Fruit fly (Drosophila melanogaster): Measurements from ENCODE around the gene CG11583.

The CG11583 gene

dm6 chr3L:4254301-4254834 is 28.2 kb downstream of the CG11583 start, which contains the start of the genes ago and CG1265 (continued):
- peak; percentile 33 for TF ChIP-seq stwl (tag; optimal IDR thresholded peaks at IDR 0.05)
- TF ChIP-seq Meics (GFP tag; optimal IDR thresholded peaks at IDR 0.05), result peak; percentile 55
- no peak for TF ChIP-seq HLH4C (GFP tag; IDR thresholded peaks at IDR 0.05; ENCODE audit: partially characterized antibody)
- no peak for TF ChIP-seq CG2202 (tag; optimal IDR thresholded peaks at IDR 0.05)
- peak; percentile 58 for TF ChIP-seq CG8924 (tag; optimal IDR thresholded peaks at IDR 0.05)
- peak; percentile 27 for TF ChIP-seq H2.0 (GFP tag; IDR thresholded peaks at IDR 0.05)
- peak; percentile 72 for TF ChIP-seq CG9932 (GFP tag; IDR thresholded peaks at IDR 0.05)
- TF ChIP-seq tio (GFP tag; optimal IDR thresholded peaks at IDR 0.05), result no peak
- TF ChIP-seq gfzf (GFP tag; optimal IDR thresholded peaks at IDR 0.05), result peak; percentile 73
- TF ChIP-seq Ptx1 (GFP tag; IDR thresholded peaks at IDR 0.05), result peak; percentile 43
- TF ChIP-seq CG1602 (GFP tag; optimal IDR thresholded peaks at IDR 0.05), result peak; percentile 34
- peak; percentile 68 for TF ChIP-seq Sry-δ (GFP tag; optimal IDR thresholded peaks at IDR 0.05)
- TF ChIP-seq nau (GFP tag; optimal IDR thresholded peaks at IDR 0.05), result no peak
- peak; percentile 57 for TF ChIP-seq CG13424 (tag; optimal IDR thresholded peaks at IDR 0.05)
- no peak for TF ChIP-seq CG8089 (GFP tag; optimal IDR thresholded peaks at IDR 0.05)
- TF ChIP-seq CG10654 (GFP tag; optimal IDR thresholded peaks at IDR 0.05), result peak; percentile 28
- TF ChIP-seq schlank (tag; optimal IDR thresholded peaks at IDR 0.05), result no peak
- TF ChIP-seq CG14710 (tag; optimal IDR thresholded peaks at IDR 0.05), result peak; percentile 99
- no peak for TF ChIP-seq aop (GFP tag; IDR thresholded peaks at IDR 0.05)
- no peak for TF ChIP-seq fru (optimal IDR thresholded peaks at IDR 0.05)
- no peak for TF ChIP-seq CG3726 (GFP tag; IDR thresholded peaks at IDR 0.05)
- peak; percentile 82 for TF ChIP-seq NFAT (GFP tag; IDR thresholded peaks at IDR 0.05)
- TF ChIP-seq exex (tag; optimal IDR thresholded peaks at IDR 0.05), result no peak
- TF ChIP-seq Elba2 (GFP tag; optimal IDR thresholded peaks at IDR 0.05), result no peak
- peak; percentile 15; the same call in 1 of the 2 replicates for TF ChIP-seq sob (GFP tag; IDR thresholded peaks at IDR 0.05)
- peak in 1 of 2 experiments; percentile 55 for TF ChIP-seq Hr51 (GFP tag; optimal IDR thresholded peaks at IDR 0.05)
- no peak for TF ChIP-seq CG8765 (GFP tag; IDR thresholded peaks at IDR 0.05)
- TF ChIP-seq Antp (GFP tag; optimal IDR thresholded peaks at IDR 0.05), result no peak
- TF ChIP-seq fd3F (GFP tag; optimal IDR thresholded peaks at IDR 0.05), result no peak
- TF ChIP-seq CG1832 (GFP tag; optimal IDR thresholded peaks at IDR 0.05), result no peak
- no peak for TF ChIP-seq NC2α (GFP tag; optimal IDR thresholded peaks at IDR 0.05)
- no peak for TF ChIP-seq pb (GFP tag; optimal IDR thresholded peaks at IDR 0.05)
- no peak for TF ChIP-seq PHDP (tag; optimal IDR thresholded peaks at IDR 0.05)
- TF ChIP-seq CG10543 (GFP tag; optimal IDR thresholded peaks at IDR 0.05), result peak; percentile 80
- peak; percentile 23 for TF ChIP-seq dmrt11E (tag; optimal IDR thresholded peaks at IDR 0.05)
- TF ChIP-seq CG16813 (GFP tag; IDR thresholded peaks at IDR 0.05; ENCODE audit: partially characterized antibody), result peak; percentile 59; the same call in 2 of the 3 replicates
- no peak for TF ChIP-seq CG33213 (GFP tag; optimal IDR thresholded peaks at IDR 0.05)
- no peak for TF ChIP-seq org-1 (GFP tag; optimal IDR thresholded peaks at IDR 0.05)
- peak; percentile 41; the same call in 1 of the 2 replicates for TF ChIP-seq lmd (GFP tag; IDR thresholded peaks at IDR 0.05)
- no peak for TF ChIP-seq D (optimal IDR thresholded peaks at IDR 0.05)
- TF ChIP-seq D (GFP tag; optimal IDR thresholded peaks at IDR 0.05), result no peak
- no peak for TF ChIP-seq CG7987 (GFP tag; optimal IDR thresholded peaks at IDR 0.05)
- TF ChIP-seq CG2120 (GFP tag; optimal IDR thresholded peaks at IDR 0.05), result peak; percentile 52
- peak; percentile 47 for TF ChIP-seq Hr3 (GFP tag; optimal IDR thresholded peaks at IDR 0.05)
- peak; percentile 26 for TF ChIP-seq HLH54F (GFP tag; optimal IDR thresholded peaks at IDR 0.05)
- no peak for TF ChIP-seq CG5245 (GFP tag; optimal IDR thresholded peaks at IDR 0.05)
- TF ChIP-seq CG6272 (GFP tag; IDR thresholded peaks at IDR 0.05), result no peak; the same call in 1 of the 2 replicates
- no peak for TF ChIP-seq CG12744 (GFP tag; optimal IDR thresholded peaks at IDR 0.05)
- TF ChIP-seq CG4854 (GFP tag; optimal IDR thresholded peaks at IDR 0.05), result no peak
- TF ChIP-seq cato (GFP tag; optimal IDR thresholded peaks at IDR 0.05; ENCODE audit: borderline replicate concordance), result no peak
- peak; percentile 8 for TF ChIP-seq CG32532 (GFP tag; IDR thresholded peaks at IDR 0.05)
